Worm (Caenorhabditis elegans) whole organism, early embryonic: ENCODE measurements around the gene W03B1.9.

Experiments used
- aly-1 ChIP-seq: sonication (generic microtip); optimal IDR thresholded peaks from 2 replicates; lab custom pipeline; 2016; ENCODE audit warnings: missing genetic modification characterization, missing compliant biosample characterization
- ama-1 ChIP-seq: fragments of 150-350 bp; optimal IDR thresholded peaks from 2 replicates; lab custom pipeline; 2014
- ceh-36 ChIP-seq: sonication (generic microtip); optimal IDR thresholded peaks from 2 replicates; lab custom pipeline; 2016; ENCODE audit warnings: missing genetic modification characterization, inconsistent platforms, missing compliant biosample characterization
- hmbx-1 ChIP-seq: sonication (generic microtip); optimal IDR thresholded peaks from 2 replicates; lab custom pipeline; 2016; ENCODE audit warnings: mild to moderate bottlenecking, missing genetic modification characterization, missing compliant biosample characterization
- tra-4 ChIP-seq: sonication (generic microtip); optimal IDR thresholded peaks from 2 replicates; lab custom pipeline; 2017; ENCODE audit warnings: missing genetic modification characterization, missing compliant biosample characterization

ce11 chrIV:4398890-4399289 is 42.1 kb upstream of the W03B1.9 start:
- no peak for TF ChIP-seq aly-1 (tag; lab: Kevin White, UChicago)
- TF ChIP-seq ama-1 (lab: Kevin White, UChicago), result no peak
- no peak for TF ChIP-seq hmbx-1 (tag; lab: Kevin White, UChicago)
- TF ChIP-seq ceh-36 (tag; lab: Kevin White, UChicago), result no peak
- no peak for TF ChIP-seq tra-4 (tag; lab: Kevin White, UChicago)
